Fruit fly (Drosophila melanogaster): ENCODE results near the gene Rpn2.

DNA sequence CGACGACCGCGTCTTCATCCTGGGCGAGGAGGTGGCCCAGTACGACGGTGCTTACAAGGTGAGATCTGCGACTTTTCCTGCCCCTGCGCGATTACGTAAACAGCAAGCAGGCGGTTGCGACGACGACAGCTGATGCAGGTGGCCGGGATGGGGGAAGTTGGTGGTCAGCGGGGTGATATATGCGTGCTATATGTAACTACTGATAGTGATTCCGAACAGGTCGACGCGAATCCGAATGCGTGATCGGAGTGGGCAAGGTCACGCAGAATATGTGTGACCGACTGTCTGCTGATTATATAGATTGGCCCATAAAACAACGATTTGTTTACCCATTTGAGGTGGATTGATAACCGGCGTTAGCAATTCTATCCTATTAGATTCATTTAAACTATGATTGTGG, 39.9 kb upstream of the Rpn2 start:
- no peak for TF ChIP-seq Mnt (GFP tag; optimal IDR thresholded peaks at IDR 0.05)
- no peak for TF ChIP-seq cnc (optimal IDR thresholded peaks at IDR 0.05)
- TF ChIP-seq CG14711 (tag; optimal IDR thresholded peaks at IDR 0.05), result no peak
- no peak for TF ChIP-seq pad (GFP tag; optimal IDR thresholded peaks at IDR 0.05)
- TF ChIP-seq tj (GFP tag; optimal IDR thresholded peaks at IDR 0.05), result no peak
